Fruit fly (Drosophila melanogaster): Measurements from ENCODE around the gene DIP-gamma.

Gene DIP-gamma

DNA sequence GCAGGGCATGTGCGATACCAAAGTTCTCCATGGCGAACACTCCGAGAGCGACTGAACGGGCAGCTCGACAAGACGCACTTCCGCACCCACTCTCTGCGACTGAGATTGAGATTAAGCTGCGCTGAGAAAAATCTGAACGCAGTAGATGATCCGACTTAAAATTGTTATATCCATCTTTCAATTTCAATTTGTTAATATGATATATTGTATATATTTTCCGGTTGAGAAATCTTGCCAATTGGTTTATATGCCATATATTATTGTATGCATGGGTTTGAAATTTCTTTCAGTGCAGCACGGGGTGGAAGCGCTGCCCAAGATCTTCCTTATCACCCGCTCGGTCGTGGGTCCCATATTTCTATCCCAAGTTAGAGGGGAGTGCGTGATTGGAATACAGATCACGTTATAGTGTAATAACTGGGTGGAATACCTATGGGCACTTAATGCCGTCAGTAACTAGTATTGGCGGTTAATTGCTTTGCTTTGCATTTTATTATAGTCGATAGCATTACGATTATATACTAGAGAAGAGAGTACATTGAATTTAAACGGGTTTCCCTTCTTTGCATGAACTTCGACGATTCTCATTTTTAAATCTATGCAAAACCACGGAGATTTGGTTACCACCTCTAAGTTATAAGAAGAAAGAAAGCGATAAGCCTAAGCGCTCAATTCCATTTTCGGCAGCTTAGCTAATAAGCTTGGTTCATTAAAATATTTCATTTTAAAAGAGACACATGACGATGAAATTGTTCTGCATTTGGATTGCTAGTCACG, 89.9 kb downstream of the DIP-gamma start, which contains the start of the genes Nepl19 and Nepl20 (continued):
- TF ChIP-seq Max (GFP tag; optimal IDR thresholded peaks at IDR 0.05) = peak; percentile 71
- TF ChIP-seq cwo (GFP tag; optimal IDR thresholded peaks at IDR 0.05) = peak; percentile 86
- no peak for TF ChIP-seq sd (tag; optimal IDR thresholded peaks at IDR 0.05)
- peak; percentile 36; the same call in 1 of the 2 replicates for TF ChIP-seq Oaz (GFP tag; IDR thresholded peaks at IDR 0.05)
- peak; percentile 58 for TF ChIP-seq CG12942 (GFP tag; optimal IDR thresholded peaks at IDR 0.05)
- peak; percentile 66 for TF ChIP-seq gsb-n (tag; optimal IDR thresholded peaks at IDR 0.05)
- TF ChIP-seq CG8765 (GFP tag; IDR thresholded peaks at IDR 0.05) = peak; percentile 37; the same call in 1 of the 2 replicates
- TF ChIP-seq zfh2 (GFP tag; optimal IDR thresholded peaks at IDR 0.05) = peak; percentile 44
- TF ChIP-seq CG31365 (tag; optimal IDR thresholded peaks at IDR 0.05) = peak; percentile 53
- TF ChIP-seq fd64A (GFP tag; optimal IDR thresholded peaks at IDR 0.05) = peak; percentile 50
- peak; percentile 78 for TF ChIP-seq CG17328 (GFP tag; IDR thresholded peaks at IDR 0.05)
- TF ChIP-seq Fer2 (tag; optimal IDR thresholded peaks at IDR 0.05) = peak; percentile 31
- peak; percentile 49; the same call in 1 of the 2 replicates for TF ChIP-seq al (GFP tag; IDR thresholded peaks at IDR 0.05)
- TF ChIP-seq Bdp1 (GFP tag; optimal IDR thresholded peaks at IDR 0.05) = peak; percentile 8
- peak; percentile 20 for TF ChIP-seq Antp (GFP tag; optimal IDR thresholded peaks at IDR 0.05)
- peak; percentile 46 for TF ChIP-seq corto (GFP tag; optimal IDR thresholded peaks at IDR 0.05)
- peak; percentile 89 for TF ChIP-seq CG2678 (tag; optimal IDR thresholded peaks at IDR 0.05)
- TF ChIP-seq CG14710 (tag; optimal IDR thresholded peaks at IDR 0.05) = peak; percentile 69
- TF ChIP-seq nerfin-1 (tag; optimal IDR thresholded peaks at IDR 0.05) = peak; percentile 60
- TF ChIP-seq CG32532 (GFP tag; IDR thresholded peaks at IDR 0.05) = peak; percentile 88
- TF ChIP-seq CG9932 (GFP tag; IDR thresholded peaks at IDR 0.05) = peak; percentile 58
- TF ChIP-seq CG3407 (GFP tag; optimal IDR thresholded peaks at IDR 0.05) = peak; percentile 52
- peak; percentile 50; the same call in 1 of the 2 replicates for TF ChIP-seq CG5953 (GFP tag; IDR thresholded peaks at IDR 0.05)
- TF ChIP-seq CG34422 (GFP tag; IDR thresholded peaks at IDR 0.05) = peak; percentile 84
- peak; percentile 71 for TF ChIP-seq vfl (GFP tag; optimal IDR thresholded peaks at IDR 0.05)
- TF ChIP-seq Rx (GFP tag; IDR thresholded peaks at IDR 0.05) = peak; percentile 64
- TF ChIP-seq schlank (tag; optimal IDR thresholded peaks at IDR 0.05) = peak; percentile 66
- peak; percentile 78 for TF ChIP-seq lbe (GFP tag; optimal IDR thresholded peaks at IDR 0.05)
- TF ChIP-seq CG10321 (GFP tag; IDR thresholded peaks at IDR 0.05) = no peak
- peak; percentile 77; the same call in 2 of the 3 replicates for TF ChIP-seq CG11093 (GFP tag; IDR thresholded peaks at IDR 0.05)
- peak; percentile 55 for TF ChIP-seq CG1529 (GFP tag; optimal IDR thresholded peaks at IDR 0.05)
- peak; percentile 93 for TF ChIP-seq sens (GFP tag)
- peak; percentile 14 for TF ChIP-seq CG8944 (GFP tag; optimal IDR thresholded peaks at IDR 0.05)
- peak; percentile 86 for TF ChIP-seq Meics (GFP tag; optimal IDR thresholded peaks at IDR 0.05)
- peak; percentile 76 for TF ChIP-seq CG12155 (GFP tag; optimal IDR thresholded peaks at IDR 0.05)
- TF ChIP-seq CG4404 (GFP tag; IDR thresholded peaks at IDR 0.05) = peak; percentile 73
- peak; percentile 47; the same call in 1 of the 2 replicates for TF ChIP-seq klu (GFP tag; IDR thresholded peaks at IDR 0.05)
- no peak for TF ChIP-seq Dref (GFP tag; IDR thresholded peaks at IDR 0.05)
- TF ChIP-seq CG9797 (GFP tag; optimal IDR thresholded peaks at IDR 0.05) = no peak
- peak; percentile 45; the same call in 1 of the 3 replicates for TF ChIP-seq jigr1 (GFP tag; IDR thresholded peaks at IDR 0.05)
- TF ChIP-seq CG9727 (GFP tag; optimal IDR thresholded peaks at IDR 0.05) = peak; percentile 83
- TF ChIP-seq CG4328 (GFP tag; optimal IDR thresholded peaks at IDR 0.05) = peak; percentile 16
- peak; percentile 83 for TF ChIP-seq CG32772 (GFP tag; IDR thresholded peaks at IDR 0.05)
- TF ChIP-seq CG1647 (GFP tag; optimal IDR thresholded peaks at IDR 0.05) = peak; percentile 38
- no peak for TF ChIP-seq fd102C (GFP tag; optimal IDR thresholded peaks at IDR 0.05)
- peak; percentile 74 for TF ChIP-seq CG3847 (GFP tag; IDR thresholded peaks at IDR 0.05)
- peak; percentile 50; the same call in 2 of the 3 replicates for TF ChIP-seq CG14050 (GFP tag; IDR thresholded peaks at IDR 0.05)
- no peak for TF ChIP-seq CG2129 (GFP tag; IDR thresholded peaks at IDR 0.05; ENCODE audit: partially characterized antibody)
- TF ChIP-seq bsh (GFP tag; optimal IDR thresholded peaks at IDR 0.05) = peak in 1 of 2 experiments; percentile 85

Data from whole organism, embryonic.